Worm (Caenorhabditis elegans): ENCODE results near the gene str-227.

DNA sequence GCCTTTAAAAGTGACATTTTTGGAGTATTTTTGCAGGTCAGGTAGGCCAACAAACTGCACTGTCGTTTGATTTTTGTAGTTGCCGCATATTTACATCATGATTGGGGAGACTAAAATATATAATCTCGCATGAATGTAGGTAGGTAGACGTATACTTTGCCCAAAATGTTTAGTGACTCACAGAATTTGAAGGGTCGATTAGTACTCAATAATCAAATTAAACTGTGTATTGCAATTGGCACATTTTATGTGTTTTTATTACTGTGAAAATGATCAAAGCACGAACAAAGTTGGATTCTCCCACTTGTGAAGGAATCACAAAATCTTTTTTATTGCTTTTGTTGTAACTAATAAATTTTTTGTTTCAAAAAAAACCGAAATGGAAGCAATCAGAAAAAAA is 21.1 kb upstream of the str-227 start, which contains the start of gene C07G3.15:
- TF ChIP-seq sdz-38 (tag; optimal IDR thresholded peaks at IDR 0.05) (no peak), F37B4.10 (GFP tag; IDR thresholded peaks at IDR 0.05) (no peak), unc-130 (GFP tag; optimal IDR thresholded peaks at IDR 0.05) (no peak), C17E4.6 (GFP tag; IDR thresholded peaks at IDR 0.05) (no peak), ztf-22 (GFP tag; optimal IDR thresholded peaks at IDR 0.05) (no peak), nhr-90 (tag; optimal IDR thresholded peaks at IDR 0.05) (no peak)
